Worm (Caenorhabditis elegans): Measurements from ENCODE around the gene fbxa-30.
"Not testable (repeated sequence)": the region's sequence is repeated elsewhere in the genome, so short reads cannot be mapped to it uniquely, and the experiment has no call there.

Gene fbxa-30

ce11 chrIII:1279197-1279596 is 3.8 kb upstream of the fbxa-30 start:
- peak; percentile 45 for TF ChIP-seq pqm-1 (tag; optimal IDR thresholded peaks at IDR 0.05)
- TF ChIP-seq Y22D7AL.16 (tag; optimal IDR thresholded peaks at IDR 0.05) = no peak
- peak; percentile 43 for TF ChIP-seq elt-2 (tag; optimal IDR thresholded peaks at IDR 0.05)
- no peak for TF ChIP-seq ceh-6 (GFP tag; optimal IDR thresholded peaks at IDR 0.05)

ce11 chrIII:1273655-1274328 is 1.6 kb downstream of the fbxa-30 start, which contains the start of gene fbxa-29:
Gene fbxa-29, minus strand, starts transcription at chrIII:1273705.
- TF ChIP-seq unc-42 (tag; optimal IDR thresholded peaks at IDR 0.05) (no peak), C38D4.7 (GFP tag; optimal IDR thresholded peaks at IDR 0.05) (no peak), pros-1 (tag; optimal IDR thresholded peaks at IDR 0.05) (no peak), ama-1 (optimal IDR thresholded peaks at IDR 0.05) (no peak), hlh-6 (tag; optimal IDR thresholded peaks at IDR 0.05) (no peak), unc-3 (GFP tag; conservative IDR thresholded peaks at IDR 0.05) (no peak), unc-3 (tag; optimal IDR thresholded peaks at IDR 0.05) (no peak), fax-1 (tag; optimal IDR thresholded peaks at IDR 0.05) (no peak), ceh-6 (GFP tag; optimal IDR thresholded peaks at IDR 0.05) (no peak), fkh-10 (GFP tag; optimal IDR thresholded peaks at IDR 0.05) (no peak), ztf-16 (tag; optimal IDR thresholded peaks at IDR 0.05) (no peak), K02D7.2 (tag; optimal IDR thresholded peaks at IDR 0.05) (no peak), pag-3 (tag; optimal IDR thresholded peaks at IDR 0.05; ENCODE audit: borderline replicate concordance) (no peak), odd-2 (tag; optimal IDR thresholded peaks at IDR 0.05) (no peak), ceh-34 (tag; optimal IDR thresholded peaks at IDR 0.05) (no peak), pax-1 (tag; optimal IDR thresholded peaks at IDR 0.05) (no peak), tbx-7 (tag; optimal IDR thresholded peaks at IDR 0.05) (no peak), sdc-2 (tag; optimal IDR thresholded peaks at IDR 0.05) (no peak), K09A11.1 (tag; optimal IDR thresholded peaks at IDR 0.05; ENCODE audit: insufficient read depth) (no peak), ceh-19 (GFP tag; optimal IDR thresholded peaks at IDR 0.05) (no peak)

- TF ChIP-seq fkh-6 (tag; optimal IDR thresholded peaks at IDR 0.05) (no peak), K09A11.1 (tag; optimal IDR thresholded peaks at IDR 0.05; ENCODE audit: insufficient read depth) (no peak), T23F11.4 (GFP tag; optimal IDR thresholded peaks at IDR 0.05) (no peak), hlh-15 (tag; optimal IDR thresholded peaks at IDR 0.05) (no peak), ceh-6 (GFP tag; optimal IDR thresholded peaks at IDR 0.05) (no peak), pat-9 (tag; optimal IDR thresholded peaks at IDR 0.05) (no peak), pros-1 (tag; optimal IDR thresholded peaks at IDR 0.05) (no peak), unc-3 (GFP tag; conservative IDR thresholded peaks at IDR 0.05) (no peak), unc-3 (tag; optimal IDR thresholded peaks at IDR 0.05) (no peak), ahr-1 (tag; optimal IDR thresholded peaks at IDR 0.05) (no peak), tbx-2 (tag; optimal IDR thresholded peaks at IDR 0.05) (no peak), dmd-4 (tag; optimal IDR thresholded peaks at IDR 0.05; ENCODE audit: borderline replicate concordance) (no peak)
Measured at ce11 chrIII:1271378-1271926, 4.0 kb downstream of the fbxa-30 start, which contains the start of gene fbxa-31. Gene fbxa-31, minus strand, starts transcription at chrIII:1271428.

- TF ChIP-seq npax-4 (tag; optimal IDR thresholded peaks at IDR 0.05) (no peak), hlh-8 (tag; optimal IDR thresholded peaks at IDR 0.05) (no peak), mec-3 (tag; optimal IDR thresholded peaks at IDR 0.05; ENCODE audit: borderline replicate concordance) (no peak), odd-2 (tag; optimal IDR thresholded peaks at IDR 0.05) (no peak), nhr-232 (tag; optimal IDR thresholded peaks at IDR 0.05) (no peak)
Measured at ce11 chrIII:1269156-1269555, 6.3 kb downstream of the fbxa-30 start, which contains the start of gene fbxa-32. Gene fbxa-32, minus strand, starts transcription at chrIII:1269256.

- TF ChIP-seq lin-11, fax-1, zip-5 (tag; optimal IDR thresholded peaks at IDR 0.05): not testable (repeated sequence)
Measured at ce11 chrIII:1266799-1267198, 8.6 kb downstream of the fbxa-30 start, which contains the start of gene fbxa-151. Gene fbxa-151, minus strand, starts transcription at chrIII:1266899.

Data from whole organism, late embryonic.